Fruit fly (Drosophila melanogaster): ENCODE data around the gene Alp4.

Gene Alp4

DNA sequence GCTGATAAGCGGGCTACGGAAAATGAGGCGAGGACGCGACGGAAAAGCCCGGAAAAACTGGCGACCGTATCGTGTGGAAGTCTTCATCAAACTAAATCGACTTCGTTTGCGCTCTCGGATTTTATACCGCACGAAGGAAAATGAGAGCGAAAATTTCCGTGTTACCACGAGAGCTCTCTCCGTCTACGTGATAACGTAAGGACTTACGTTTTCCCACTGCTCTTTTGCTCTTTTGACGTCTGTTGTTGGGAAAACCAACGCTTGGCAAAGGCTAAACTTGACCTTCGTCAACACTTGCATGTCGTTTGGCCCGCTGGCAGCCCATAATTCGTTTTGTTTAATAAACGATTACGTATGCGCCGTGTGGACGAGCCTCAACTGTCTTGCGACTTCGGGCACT lies 48.5 kb downstream of the Alp4 start, which contains the start of gene CG11317:
CG11317 (minus strand) TSS at position 101 of the 400 bp plus-strand sequence.
- no peak for TF ChIP-seq Pif1B (GFP tag; optimal IDR thresholded peaks at IDR 0.05)
- TF ChIP-seq CG15710 (tag; optimal IDR thresholded peaks at IDR 0.05): no peak
- no peak for TF ChIP-seq Snoo (tag; optimal IDR thresholded peaks at IDR 0.05)

DNA sequence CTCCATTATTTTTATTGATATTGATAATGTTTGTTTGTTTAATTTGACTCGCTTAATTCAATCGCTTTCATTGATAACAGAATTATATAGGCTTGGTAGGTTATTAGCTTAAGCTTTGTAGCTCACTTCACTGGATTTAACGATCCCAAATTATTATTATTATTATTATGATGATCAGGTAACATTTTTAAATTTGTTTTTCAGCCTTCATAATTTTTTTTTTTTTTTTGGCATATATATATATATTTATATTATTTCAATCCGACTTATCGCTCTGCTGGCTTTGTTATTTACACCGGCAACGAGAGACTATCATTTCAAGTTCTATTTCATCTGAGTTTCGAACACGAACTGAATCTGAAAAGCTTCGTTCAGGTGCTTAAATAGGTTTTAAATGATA lies 52.3 kb downstream of the Alp4 start, which contains the start of gene CG15553:
CG15553 (minus strand) TSS at position 101 of the 400 bp plus-strand sequence.
- no peak for TF ChIP-seq Snoo (tag; optimal IDR thresholded peaks at IDR 0.05)
- no peak for TF ChIP-seq Pif1A (GFP tag; optimal IDR thresholded peaks at IDR 0.05)
- TF ChIP-seq rn (GFP tag; IDR thresholded peaks at IDR 0.05): no peak
- TF ChIP-seq CG32121 (GFP tag; IDR thresholded peaks at IDR 0.05): no peak
- no peak for TF ChIP-seq CG34367 (tag; optimal IDR thresholded peaks at IDR 0.05)
- no peak for TF ChIP-seq gl (tag; optimal IDR thresholded peaks at IDR 0.05)
- no peak for TF ChIP-seq CG10348 (GFP tag; IDR thresholded peaks at IDR 0.05)
- no peak for TF ChIP-seq CG14655 (GFP tag; optimal IDR thresholded peaks at IDR 0.05)
